Worm (Caenorhabditis elegans): ENCODE results near the gene str-121.

DNA sequence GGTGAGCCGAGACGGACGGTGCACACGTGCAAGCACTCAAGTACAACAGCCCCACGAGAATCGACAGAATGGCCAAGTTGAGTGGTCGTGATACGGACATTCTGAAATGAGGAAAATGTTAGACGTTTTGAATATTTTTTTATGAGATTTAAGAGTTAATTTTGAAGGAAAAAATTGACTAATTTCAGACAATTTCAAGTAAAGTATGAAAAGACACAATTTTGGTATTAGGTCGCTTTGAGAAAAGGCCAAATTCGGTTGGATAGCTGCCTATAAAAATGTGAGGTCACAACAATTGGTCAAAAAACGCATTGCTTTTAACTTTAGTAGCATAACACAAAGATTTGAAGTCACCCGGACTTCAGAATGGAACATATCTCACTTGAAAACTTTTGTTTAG is 18.3 kb upstream of the str-121 start, which contains the start of gene nlp-70:
- no peak for TF ChIP-seq ceh-28 (tag; optimal IDR thresholded peaks at IDR 0.05)
- no peak for TF ChIP-seq unc-62 (GFP tag; optimal IDR thresholded peaks at IDR 0.05)
- no peak for TF ChIP-seq nhr-25 (tag; optimal IDR thresholded peaks at IDR 0.05)
- TF ChIP-seq elt-3 (tag; optimal IDR thresholded peaks at IDR 0.05): no peak
- no peak for TF ChIP-seq zag-1 (tag; optimal IDR thresholded peaks at IDR 0.05)
- TF ChIP-seq nhr-11 (tag; optimal IDR thresholded peaks at IDR 0.05): no peak
- no peak for TF ChIP-seq snpc-4 (tag; optimal IDR thresholded peaks at IDR 0.05)
- no peak for TF ChIP-seq elt-2 (tag; optimal IDR thresholded peaks at IDR 0.05)
